Worm (Caenorhabditis elegans): Measurements from ENCODE around the gene F08G12.1.

- no peak for TF ChIP-seq Y5F2A.4 (GFP tag; optimal IDR thresholded peaks at IDR 0.05)
- no peak for TF ChIP-seq unc-130 (GFP tag; optimal IDR thresholded peaks at IDR 0.05)
- no peak for TF ChIP-seq mes-2 (tag; optimal IDR thresholded peaks at IDR 0.05; ENCODE audit: poor library complexity, severe bottlenecking)
- no peak for TF ChIP-seq mdt-29 (GFP tag; IDR thresholded peaks at IDR 0.05)
- TF ChIP-seq dve-1 (tag; optimal IDR thresholded peaks at IDR 0.05; ENCODE audit: insufficient read depth): no peak
- TF ChIP-seq lin-1 (GFP tag; IDR thresholded peaks at IDR 0.05): no peak
Observed at ce11 chrX:11296683-11297365, 8.8 kb downstream of the F08G12.1 start, which contains the start of gene inx-2.

Data from whole organism, L4 larva.